Worm (Caenorhabditis elegans) whole organism, young adult: ENCODE data around the gene F26A1.1.

Source experiments
- F33H1.4 ChIP-seq: fragments of 200-800 bp; sonication (Bioruptor generic); IDR thresholded peaks from 2 replicates; pipeline ENCODE4 v1.3.6; 2022; ENCODE audit warnings: missing genetic modification reagents, missing genetic modification characterization, missing compliant biosample characterization
- bed-1 ChIP-seq: fragments of 200-800 bp; sonication (Bioruptor generic); IDR thresholded peaks from 2 replicates; pipeline ENCODE4 v1.3.6; 2022; ENCODE audit warnings: missing genetic modification reagents, missing genetic modification characterization, missing compliant biosample characterization
- him-1 ChIP-seq: sonication (generic microtip); optimal IDR thresholded peaks from 2 replicates; lab custom pipeline; 2016; ENCODE audit warnings: missing genotype, missing genetic modification reagents, missing genetic modification characterization, missing compliant biosample characterization
- hmg-1.2 ChIP-seq: fragments of 200-800 bp; sonication (Bioruptor generic); IDR thresholded peaks from 2 replicates; pipeline ENCODE4 v1.3.6; 2022; ENCODE audit warnings: missing genetic modification reagents, missing genetic modification characterization, missing compliant biosample characterization
- nhr-90 ChIP-seq: sonication (generic microtip); optimal IDR thresholded peaks from 2 replicates; lab custom pipeline; 2016; ENCODE audit warnings: missing genotype, mild to moderate bottlenecking, missing genetic modification characterization, missing compliant biosample characterization
- rec-8 ChIP-seq, 2 experiments: sonication (generic microtip); optimal IDR thresholded peaks; 2 replicates each; lab custom pipeline; 2016; ENCODE audit warnings: mild to moderate bottlenecking in 2 of 2, missing genetic modification characterization in 2 of 2, missing genetic modification reagents in 2 of 2, missing genotype in 2 of 2, missing biosample characterization in 1 of 2, missing compliant biosample characterization in 1 of 2, moderate library complexity in 1 of 2

ce11 chrIII:4895313-4895712, 45.0 kb downstream of the F26A1.1 start:
- TF ChIP-seq rec-8 (tag; optimal IDR thresholded peaks at IDR 0.05; lab: Kevin White, UChicago) (no peak), him-1 (tag; lab: Kevin White, UChicago) (no peak), hmg-1.2 (GFP tag; lab: Robert Waterston, UW) (no peak), F33H1.4 (GFP tag; lab: Robert Waterston, UW) (no peak), bed-1 (GFP tag; lab: Robert Waterston, UW) (no peak), nhr-90 (tag; lab: Kevin White, UChicago) (no peak)
